Fruit fly (Drosophila melanogaster) whole organism, embryonic: ENCODE results near the gene Adar.

Experiments
- CG14667 ChIP-seq: fragments of 200-800 bp; sonication (Bioruptor generic); IDR thresholded peaks from 2 replicates; pipeline ENCODE4 v1.3.6; 2022; ENCODE audit warnings: missing biosample characterization, missing genetic modification characterization
- NC2α ChIP-seq: fragments of 200-800 bp; sonication (Bioruptor generic); optimal IDR thresholded peaks from 2 replicates; lab custom pipeline; 2016; ENCODE audit warnings: missing biosample characterization, missing genetic modification characterization
- cas ChIP-seq: fragments of 200-800 bp; sonication (Bioruptor generic); IDR thresholded peaks from 2 replicates; pipeline ENCODE4 v1.3.6; 2022; ENCODE audit warnings: missing biosample characterization, missing genetic modification characterization
- dimm ChIP-seq: fragments of 200-800 bp; sonication (Bioruptor generic); IDR thresholded peaks from 2 replicates; pipeline ENCODE4 v1.3.6; 2022; ENCODE audit warnings: missing biosample characterization, missing genetic modification characterization
- dysf ChIP-seq: fragments of 200-800 bp; sonication (Bioruptor generic); IDR thresholded peaks from 3 replicates; pipeline ENCODE4 v1.3.6; 2022; ENCODE audit warnings: missing biosample characterization, missing genetic modification characterization
- pfk ChIP-seq: fragments of 200-800 bp; sonication (Bioruptor generic); optimal IDR thresholded peaks from 2 replicates; lab custom pipeline; 2018; ENCODE audit warnings: missing biosample characterization, mild to moderate bottlenecking, missing genetic modification characterization, moderate library complexity
- stc ChIP-seq: fragments of 200-800 bp; sonication (Bioruptor generic); IDR thresholded peaks from 2 replicates; pipeline ENCODE4 v1.3.6; 2022; ENCODE audit warnings: missing biosample characterization, missing genetic modification characterization

DNA sequence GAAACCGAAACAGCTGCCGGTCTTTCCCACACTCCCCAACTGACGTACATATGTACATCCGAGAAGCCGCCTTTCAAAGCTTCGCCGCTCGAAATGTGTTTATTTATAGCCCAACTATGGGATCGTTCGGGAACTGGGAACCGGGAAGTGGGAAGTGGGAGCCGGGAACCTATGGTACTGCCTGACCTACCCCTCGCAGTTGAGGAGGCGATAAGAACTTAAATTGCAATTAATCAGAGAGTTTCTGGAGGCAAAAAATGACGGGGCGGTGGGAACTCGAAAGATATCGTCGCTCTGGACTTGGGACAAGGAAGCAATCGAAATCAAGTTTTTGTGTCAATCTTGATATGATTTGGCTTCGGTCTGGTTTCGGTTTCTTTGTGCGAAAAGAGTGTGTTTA, 59.2 kb downstream of the Adar start:
- no peak for TF ChIP-seq CG14667 (GFP tag; lab: Robert Waterston, UW)
- no peak for TF ChIP-seq dysf (GFP tag; lab: Robert Waterston, UW)
- TF ChIP-seq pfk = no peak
- TF ChIP-seq cas (GFP tag; lab: Robert Waterston, UW) = no peak
- no peak for TF ChIP-seq dimm
- TF ChIP-seq stc (GFP tag; lab: Robert Waterston, UW) = no peak
- TF ChIP-seq NC2α = no peak
